Worm (Caenorhabditis elegans) whole organism, L1 larva: Measurements from ENCODE around the gene madf-8.

Experiments used
- C04F5.9 ChIP-seq: sonication (generic microtip); optimal IDR thresholded peaks from 2 replicates; lab custom pipeline; 2016; ENCODE audit warnings: missing genetic modification characterization, missing compliant biosample characterization
- C16A3.4 ChIP-seq: fragments of 150-350 bp; optimal IDR thresholded peaks from 2 replicates; lab custom pipeline; 2014; ENCODE audit warnings: missing biosample characterization, missing genetic modification characterization
- C34B4.2 ChIP-seq: sonication (generic microtip); optimal IDR thresholded peaks from 2 replicates; lab custom pipeline; 2017; ENCODE audit warnings: mild to moderate bottlenecking, missing genetic modification characterization, missing compliant biosample characterization
- aha-1 ChIP-seq: fragments of 150-350 bp; optimal IDR thresholded peaks from 2 replicates; lab custom pipeline; 2014; ENCODE audit warnings: missing biosample characterization, missing genetic modification characterization
- alr-1 ChIP-seq: fragments of 200-800 bp; sonication (Bioruptor generic); optimal IDR thresholded peaks from 2 replicates; lab custom pipeline; 2018; ENCODE audit warnings: borderline replicate concordance, mild to moderate bottlenecking, missing genetic modification characterization, missing compliant biosample characterization
- aly-2 ChIP-seq: fragments of 150-350 bp; optimal IDR thresholded peaks from 2 replicates; lab custom pipeline; 2014; ENCODE audit warnings: missing biosample characterization, missing genetic modification characterization
- blmp-1 ChIP-seq: fragments of 150-350 bp; optimal IDR thresholded peaks from 2 replicates; lab custom pipeline; 2014; ENCODE audit warnings: missing biosample characterization, missing genetic modification characterization
- ces-1 ChIP-seq: fragments of 150-350 bp; optimal IDR thresholded peaks from 2 replicates; lab custom pipeline; 2014; ENCODE audit warnings: missing biosample characterization, missing genetic modification reagents, missing genetic modification characterization
- dpl-1 ChIP-seq, 3 experiments: fragments of 150-350 bp in 2 of 3; sonication (generic microtip) in 1 of 3; optimal IDR thresholded peaks; 2 replicates each; lab custom pipeline; 2014 to 2017; ENCODE audit warnings: missing biosample characterization in 3 of 3, missing genetic modification characterization in 3 of 3, missing genetic modification reagents in 3 of 3
- efl-3 ChIP-seq: fragments of 200-800 bp; sonication (Bioruptor generic); optimal IDR thresholded peaks from 2 replicates; lab custom pipeline; 2018; ENCODE audit warnings: mild to moderate bottlenecking, missing genetic modification characterization, missing compliant biosample characterization
- egl-27 ChIP-seq, 2 experiments: fragments of 150-350 bp in 1 of 2; sonication (generic microtip); optimal IDR thresholded peaks; 3 replicates each; lab custom pipeline; 2017 to 2018; ENCODE audit warnings: missing biosample characterization in 2 of 2, missing genetic modification characterization in 2 of 2, missing genetic modification reagents in 2 of 2
- elt-2 ChIP-seq: sonication (generic microtip); optimal IDR thresholded peaks from 2 replicates; lab custom pipeline; 2016; ENCODE audit warnings: missing genetic modification characterization, mild to moderate bottlenecking, inconsistent platforms, missing compliant biosample characterization, missing genetic modification reagents
- elt-3 ChIP-seq, 6 experiments: fragments of 150-350 bp in 1 of 6; sonication (generic microtip); optimal IDR thresholded peaks; 2 replicates each; lab custom pipeline; 2017 to 2018; ENCODE audit warnings: missing biosample characterization in 6 of 6, missing genetic modification characterization in 6 of 6, inconsistent platforms in 1 of 6
- ets-5 ChIP-seq: fragments of 200-800 bp; sonication (Bioruptor generic); IDR thresholded peaks from 2 replicates; pipeline ENCODE4 v1.3.6; 2022; ENCODE audit warnings: missing genetic modification characterization, missing compliant biosample characterization
- fos-1 ChIP-seq: fragments of 150-350 bp; optimal IDR thresholded peaks from 2 replicates; lab custom pipeline; 2014; ENCODE audit warnings: missing biosample characterization, missing genetic modification characterization
- hlh-4 ChIP-seq: sonication (generic microtip); optimal IDR thresholded peaks from 2 replicates; lab custom pipeline; 2016; ENCODE audit warnings: mild to moderate bottlenecking, missing genetic modification characterization, missing compliant biosample characterization
- irx-1 ChIP-seq: sonication (generic microtip); optimal IDR thresholded peaks from 2 replicates; lab custom pipeline; 2016; ENCODE audit warnings: missing genetic modification characterization, missing compliant biosample characterization
- jun-1 ChIP-seq: fragments of 150-350 bp; optimal IDR thresholded peaks from 2 replicates; lab custom pipeline; 2014; ENCODE audit warnings: missing biosample characterization, missing genetic modification reagents, missing genetic modification characterization
- lin-13 ChIP-seq: fragments of 150-350 bp; optimal IDR thresholded peaks from 2 replicates; lab custom pipeline; 2014; ENCODE audit warnings: missing biosample characterization, missing genetic modification reagents, missing genetic modification characterization
- lin-14 ChIP-seq: fragments of 200-800 bp; sonication (Bioruptor generic); optimal IDR thresholded peaks from 2 replicates; lab custom pipeline; 2018; ENCODE audit warnings: mild to moderate bottlenecking, missing genetic modification characterization, moderate library complexity, missing compliant biosample characterization
- lin-35 ChIP-seq, 2 experiments: fragments of 150-350 bp; optimal IDR thresholded peaks; 2 replicates each; lab custom pipeline; 2014; ENCODE audit warnings: missing biosample characterization in 2 of 2, missing genetic modification characterization in 2 of 2, missing genetic modification reagents in 2 of 2
- lir-3 ChIP-seq: sonication (generic microtip); optimal IDR thresholded peaks from 2 replicates; lab custom pipeline; 2016; ENCODE audit warnings: mild to moderate bottlenecking, missing genetic modification characterization, moderate library complexity, missing compliant biosample characterization; ENCODE audit not compliant: poor library complexity
- lsy-2 ChIP-seq, 2 experiments: fragments of 150-350 bp; optimal IDR thresholded peaks; 2 replicates each; lab custom pipeline; 2014; ENCODE audit warnings: missing biosample characterization in 2 of 2, missing genetic modification characterization in 2 of 2
- mab-9 ChIP-seq: fragments of 200-800 bp; sonication (Bioruptor generic); IDR thresholded peaks from 2 replicates; pipeline ENCODE4 v1.3.6; 2022; ENCODE audit warnings: missing genetic modification reagents, missing genetic modification characterization, missing compliant biosample characterization
- mdl-1 ChIP-seq, 2 experiments: fragments of 150-350 bp; optimal IDR thresholded peaks; 2 replicates each; lab custom pipeline; 2014 to 2017; ENCODE audit warnings: missing biosample characterization in 2 of 2, missing genetic modification characterization in 2 of 2, inconsistent platforms in 1 of 2
- nhr-12 ChIP-seq: sonication (generic microtip); optimal IDR thresholded peaks from 2 replicates; lab custom pipeline; 2017; ENCODE audit warnings: missing biosample characterization, missing genetic modification characterization
- nhr-19 ChIP-seq: fragments of 200-800 bp; sonication (Bioruptor generic); conservative IDR thresholded peaks from 2 replicates; pipeline ENCODE4 v1.3.6; 2022; ENCODE audit warnings: missing genetic modification characterization, missing compliant biosample characterization
- nhr-237 ChIP-seq: fragments of 150-350 bp; optimal IDR thresholded peaks from 2 replicates; lab custom pipeline; 2014; ENCODE audit warnings: missing biosample characterization, missing genetic modification characterization
- nhr-71 ChIP-seq: sonication (generic microtip); optimal IDR thresholded peaks from 2 replicates; lab custom pipeline; 2016; ENCODE audit warnings: mild to moderate bottlenecking, missing genetic modification characterization, moderate library complexity, missing compliant biosample characterization
- nhr-77 ChIP-seq: fragments of 150-350 bp; optimal IDR thresholded peaks from 2 replicates; lab custom pipeline; 2014; ENCODE audit warnings: missing biosample characterization, missing genetic modification characterization
- nhr-85 ChIP-seq: sonication (generic microtip); peaks from one replicate; lab custom pipeline; 2016; ENCODE audit warnings: missing genetic modification characterization, inconsistent platforms, missing compliant biosample characterization
- pax-3 ChIP-seq: fragments of 200-800 bp; sonication (Bioruptor generic); optimal IDR thresholded peaks from 2 replicates; lab custom pipeline; 2018; ENCODE audit warnings: mild to moderate bottlenecking, missing genetic modification characterization, moderate library complexity, missing compliant biosample characterization
- pqm-1 ChIP-seq: sonication (generic microtip); optimal IDR thresholded peaks from 3 replicates; lab custom pipeline; 2017; ENCODE audit warnings: missing biosample characterization, missing genetic modification characterization
- sox-4 ChIP-seq: sonication (generic microtip); optimal IDR thresholded peaks from 2 replicates; lab custom pipeline; 2016; ENCODE audit warnings: missing genetic modification characterization, missing compliant biosample characterization
- sptf-1 ChIP-seq: fragments of 150-350 bp; optimal IDR thresholded peaks from 2 replicates; lab custom pipeline; 2014; ENCODE audit warnings: missing biosample characterization, missing genetic modification characterization
- sup-37 ChIP-seq: fragments of 200-800 bp; sonication (Bioruptor generic); optimal IDR thresholded peaks from 2 replicates; lab custom pipeline; 2018; ENCODE audit warnings: mild to moderate bottlenecking, missing genetic modification characterization, missing compliant biosample characterization
- swsn-7 ChIP-seq: sonication (generic microtip); optimal IDR thresholded peaks from 2 replicates; lab custom pipeline; 2016; ENCODE audit warnings: missing genetic modification characterization, missing compliant biosample characterization
- tbx-2 ChIP-seq: sonication (generic microtip); optimal IDR thresholded peaks from 2 replicates; lab custom pipeline; 2016; ENCODE audit warnings: missing genetic modification characterization, missing compliant biosample characterization
- xbp-1 ChIP-seq: sonication (generic microtip); optimal IDR thresholded peaks from 2 replicates; lab custom pipeline; 2016; ENCODE audit warnings: missing genetic modification characterization, missing compliant biosample characterization
- zag-1 ChIP-seq: fragments of 150-350 bp; optimal IDR thresholded peaks from 2 replicates; lab custom pipeline; 2014; ENCODE audit warnings: missing biosample characterization, missing genetic modification characterization
- zip-4 ChIP-seq: fragments of 200-800 bp; sonication (Bioruptor generic); optimal IDR thresholded peaks from 2 replicates; lab custom pipeline; 2018; ENCODE audit warnings: mild to moderate bottlenecking, missing genetic modification characterization, moderate library complexity, missing compliant biosample characterization
- ztf-4 ChIP-seq: fragments of 150-350 bp; optimal IDR thresholded peaks from 2 replicates; lab custom pipeline; 2014; ENCODE audit warnings: missing biosample characterization, missing genetic modification characterization

Gene madf-8

ce11 chrIII:3664224-3664623 lies 13.6 kb upstream of the madf-8 start, which contains the start of gene C46F11.4 (continued):
- TF ChIP-seq elt-2 (tag; lab: Kevin White, UChicago) (no peak), lsy-2 (tag; optimal IDR thresholded peaks at IDR 0.05; lab: Kevin White, UChicago) (peak; percentile 45 to 63), lin-13 (no peak), lir-3 (tag; lab: Kevin White, UChicago) (no peak), lin-35 (GFP tag; optimal IDR thresholded peaks at IDR 0.05; lab: Kevin White, UChicago) (peak in 1 of 2 experiments; percentile 50), ets-5 (no peak), lin-14 (GFP tag; lab: Kevin White, UChicago) (no peak), nhr-19 (GFP tag; lab: Robert Waterston, UW) (no peak; the same call in 1 of the 2 replicates), alr-1 (tag; lab: Kevin White, UChicago) (no peak), zip-4 (no peak), zag-1 (no peak), hlh-4 (tag; lab: Kevin White, UChicago) (no peak), mdl-1 (tag; optimal IDR thresholded peaks at IDR 0.05; lab: Kevin White, UChicago) (no peak), aly-2 (tag; lab: Kevin White, UChicago) (no peak), xbp-1 (tag; lab: Kevin White, UChicago) (peak; percentile 44), ces-1 (no peak), efl-3 (no peak), nhr-237 (tag; lab: Kevin White, UChicago) (no peak), pqm-1 (tag; lab: Kevin White, UChicago) (no peak), nhr-12 (tag; lab: Kevin White, UChicago) (no peak), blmp-1 (tag; lab: Kevin White, UChicago) (peak; percentile 3), sox-4 (no peak), pax-3 (tag; lab: Kevin White, UChicago) (no peak), dpl-1 (GFP tag; optimal IDR thresholded peaks at IDR 0.05; lab: Kevin White, UChicago) (peak in 2 of 3 experiments; percentile 36 to 41), nhr-77 (tag; lab: Kevin White, UChicago) (no peak), nhr-71 (tag; lab: Kevin White, UChicago) (peak; percentile 60), C04F5.9 (tag; lab: Kevin White, UChicago) (no peak), irx-1 (no peak), elt-3 (tag; optimal IDR thresholded peaks at IDR 0.05; lab: Kevin White, UChicago) (peak in 1 of 6 experiments; percentile 25), sup-37 (GFP tag; lab: Kevin White, UChicago) (no peak), fos-1 (tag; lab: Kevin White, UChicago) (no peak), mab-9 (GFP tag; lab: Robert Waterston, UW) (no peak), jun-1 (tag; lab: Kevin White, UChicago) (no peak), C34B4.2 (tag; lab: Kevin White, UChicago) (no peak), egl-27 (tag; optimal IDR thresholded peaks at IDR 0.05; lab: Kevin White, UChicago) (no peak), ztf-4 (tag; lab: Kevin White, UChicago) (no peak), swsn-7 (tag; lab: Kevin White, UChicago) (peak; percentile 49), sptf-1 (no peak), tbx-2 (tag; lab: Kevin White, UChicago) (peak; percentile 51), C16A3.4 (tag; lab: Kevin White, UChicago) (peak; percentile 51), nhr-85 (tag; lab: Kevin White, UChicago) (peak; percentile 41)

ce11 chrIII:3657479-3657878 lies 6.8 kb upstream of the madf-8 start, which contains the start of gene C46F11.5:
C46F11.5 (minus strand) TSS chrIII:3657606.
- TF ChIP-seq aha-1 (tag; lab: Kevin White, UChicago) (no peak), zip-4 (peak; percentile 77)
- TF ChIP-seq, all 84 proteins: peak for 1
